Worm (Caenorhabditis elegans) whole organism, L4 larva: ENCODE data around the gene srv-9.

ENCODE experiments used
- D1046.2 ChIP-seq: fragments of 200-800 bp; sonication (Bioruptor generic); IDR thresholded peaks from 2 replicates; pipeline ENCODE4 v1.3.6; 2022; ENCODE audit warnings: missing genetic modification characterization, missing compliant biosample characterization
- aly-2 ChIP-seq: sonication (generic microtip); optimal IDR thresholded peaks from 2 replicates; lab custom pipeline; 2018; ENCODE audit warnings: missing biosample characterization, missing genetic modification characterization
- hif-1 ChIP-seq, 2 experiments: sonication (generic microtip); optimal IDR thresholded peaks; 2 replicates each; lab custom pipeline; 2016 to 2017; ENCODE audit warnings: missing compliant biosample characterization in 2 of 2, missing genetic modification characterization in 2 of 2, missing genetic modification reagents in 2 of 2, missing genotype in 2 of 2, mild to moderate bottlenecking in 1 of 2
- nhr-111 ChIP-seq: fragments of 200-800 bp; sonication (Bioruptor generic); optimal IDR thresholded peaks from 2 replicates; lab custom pipeline; 2018; ENCODE audit warnings: mild to moderate bottlenecking, missing genetic modification characterization, missing compliant biosample characterization
- skn-1 ChIP-seq: fragments of 150-350 bp; optimal IDR thresholded peaks from 2 replicates; lab custom pipeline; 2014; ENCODE audit warnings: missing biosample characterization, missing genetic modification characterization

- TF ChIP-seq skn-1 (tag; lab: Kevin White, UChicago) (no peak), nhr-111 (GFP tag; lab: Kevin White, UChicago) (no peak), D1046.2 (no peak), hif-1 (tag; optimal IDR thresholded peaks at IDR 0.05; lab: Kevin White, UChicago) (no peak), aly-2 (tag; lab: Kevin White, UChicago) (no peak)
Measured at ce11 chrV:13415462-13415861, 7.5 kb downstream of the srv-9 start.
